Worm (Caenorhabditis elegans) whole organism, mixed stage, embryonic: ENCODE data around the gene bed-3.

Source experiments
- M03D4.4 ChIP-seq: sonication (generic microtip); optimal IDR thresholded peaks from 2 replicates; lab custom pipeline; 2017; ENCODE audit warnings: mild to moderate bottlenecking, missing genetic modification characterization, missing compliant biosample characterization
- bed-3 ChIP-seq: fragments of 200-800 bp; sonication (Bioruptor generic); optimal IDR thresholded peaks from 3 replicates; lab custom pipeline; 2018; ENCODE audit warnings: mild to moderate bottlenecking, missing genetic modification characterization, moderate library complexity, missing compliant biosample characterization
- blmp-1 ChIP-seq: fragments of 150-350 bp; optimal IDR thresholded peaks from 2 replicates; lab custom pipeline; 2014; ENCODE audit warnings: missing biosample characterization, missing genetic modification characterization
- ceh-39 ChIP-seq: fragments of 150-350 bp; optimal IDR thresholded peaks from 2 replicates; lab custom pipeline; 2014; ENCODE audit warnings: missing biosample characterization, missing genetic modification characterization
- ceh-43 ChIP-seq: fragments of 200-800 bp; sonication (Bioruptor generic); optimal IDR thresholded peaks from 2 replicates; lab custom pipeline; 2018; ENCODE audit warnings: mild to moderate bottlenecking, missing genetic modification characterization, moderate library complexity, missing compliant biosample characterization
- ceh-83 ChIP-seq: fragments of 200-800 bp; sonication (Bioruptor generic); optimal IDR thresholded peaks from 2 replicates; lab custom pipeline; 2018; ENCODE audit warnings: mild to moderate bottlenecking, missing genetic modification characterization, missing compliant biosample characterization
- ces-1 ChIP-seq: fragments of 150-350 bp; optimal IDR thresholded peaks from 2 replicates; lab custom pipeline; 2014; ENCODE audit warnings: missing biosample characterization, missing genetic modification reagents, missing genetic modification characterization
- cnd-1 ChIP-seq: fragments of 200-800 bp; sonication (Bioruptor generic); optimal IDR thresholded peaks from 2 replicates; lab custom pipeline; 2018; ENCODE audit warnings: mild to moderate bottlenecking, missing genetic modification characterization, missing compliant biosample characterization
- drap-1 ChIP-seq: fragments of 200-800 bp; sonication (Bioruptor generic); optimal IDR thresholded peaks from 3 replicates; lab custom pipeline; 2018; ENCODE audit warnings: mild to moderate bottlenecking, missing genetic modification characterization, missing compliant biosample characterization
- elt-1 ChIP-seq: sonication (generic microtip); optimal IDR thresholded peaks from 2 replicates; lab custom pipeline; 2017; ENCODE audit warnings: missing genetic modification characterization, mild to moderate bottlenecking, missing compliant biosample characterization, antibody characterized with exemption, moderate library complexity, borderline replicate concordance; ENCODE audit not compliant: insufficient read depth
- elt-3 ChIP-seq: fragments of 150-350 bp; optimal IDR thresholded peaks from 2 replicates; lab custom pipeline; 2014; ENCODE audit warnings: missing biosample characterization, missing genetic modification characterization
- flh-1 ChIP-seq: fragments of 200-800 bp; sonication (Bioruptor generic); optimal IDR thresholded peaks from 2 replicates; lab custom pipeline; 2018; ENCODE audit warnings: mild to moderate bottlenecking, missing genetic modification characterization, moderate library complexity, missing compliant biosample characterization
- ham-2 ChIP-seq: fragments of 200-800 bp; sonication (Bioruptor generic); optimal IDR thresholded peaks from 2 replicates; lab custom pipeline; 2018; ENCODE audit warnings: mild to moderate bottlenecking, missing genetic modification characterization, missing compliant biosample characterization
- hlh-1 ChIP-seq: fragments of 150-350 bp; optimal IDR thresholded peaks from 2 replicates; lab custom pipeline; 2014; ENCODE audit warnings: missing biosample characterization, missing genetic modification reagents, missing genetic modification characterization
- lin-13 ChIP-seq: fragments of 150-350 bp; optimal IDR thresholded peaks from 2 replicates; lab custom pipeline; 2014; ENCODE audit warnings: missing biosample characterization, missing genetic modification characterization
- lin-32 ChIP-seq: fragments of 200-800 bp; sonication (Bioruptor generic); optimal IDR thresholded peaks from 2 replicates; lab custom pipeline; 2018; ENCODE audit warnings: mild to moderate bottlenecking, missing genetic modification characterization, missing compliant biosample characterization
- lsy-2 ChIP-seq: fragments of 150-350 bp; optimal IDR thresholded peaks from 2 replicates; lab custom pipeline; 2014; ENCODE audit warnings: missing biosample characterization, missing genetic modification characterization
- mab-5 ChIP-seq: fragments of 150-350 bp; optimal IDR thresholded peaks from 2 replicates; lab custom pipeline; 2014; ENCODE audit warnings: missing biosample characterization, missing genetic modification characterization
- mls-2 ChIP-seq: sonication (generic microtip); optimal IDR thresholded peaks from 2 replicates; lab custom pipeline; 2016; ENCODE audit warnings: mild to moderate bottlenecking, missing genetic modification characterization, moderate library complexity, missing compliant biosample characterization
- nhr-237 ChIP-seq: fragments of 150-350 bp; optimal IDR thresholded peaks from 2 replicates; lab custom pipeline; 2014; ENCODE audit warnings: missing biosample characterization, missing genetic modification characterization
- nhr-28 ChIP-seq: fragments of 150-350 bp; optimal IDR thresholded peaks from 2 replicates; lab custom pipeline; 2014; ENCODE audit warnings: missing biosample characterization, missing genetic modification characterization
- nhr-76 ChIP-seq: sonication (generic microtip); optimal IDR thresholded peaks from 2 replicates; lab custom pipeline; 2017; ENCODE audit warnings: missing biosample characterization, missing genetic modification characterization
- sem-2 ChIP-seq: fragments of 200-800 bp; sonication (Bioruptor generic); optimal IDR thresholded peaks from 2 replicates; lab custom pipeline; 2018; ENCODE audit warnings: mild to moderate bottlenecking, missing genetic modification characterization, missing compliant biosample characterization
- sptf-1 ChIP-seq: sonication (generic microtip); optimal IDR thresholded peaks from 2 replicates; lab custom pipeline; 2017; ENCODE audit warnings: mild to moderate bottlenecking, missing genetic modification characterization, moderate library complexity, missing compliant biosample characterization
- tbx-8 ChIP-seq: fragments of 200-800 bp; sonication (Bioruptor generic); optimal IDR thresholded peaks from 2 replicates; lab custom pipeline; 2018; ENCODE audit warnings: mild to moderate bottlenecking, missing genetic modification characterization, moderate library complexity, missing compliant biosample characterization
- unc-120 ChIP-seq: sonication (generic microtip); optimal IDR thresholded peaks from 2 replicates; lab custom pipeline; 2017; ENCODE audit warnings: missing genetic modification characterization, missing compliant biosample characterization; ENCODE audit not compliant: poor library complexity, severe bottlenecking
- unc-39 ChIP-seq: fragments of 150-350 bp; optimal IDR thresholded peaks from 2 replicates; lab custom pipeline; 2014; ENCODE audit warnings: missing biosample characterization, missing genetic modification characterization
- unc-62 ChIP-seq: fragments of 150-350 bp; optimal IDR thresholded peaks from 2 replicates; lab custom pipeline; 2014; ENCODE audit warnings: missing biosample characterization, missing genetic modification reagents, missing genetic modification characterization
- zip-8 ChIP-seq: fragments of 150-350 bp; optimal IDR thresholded peaks from 2 replicates; lab custom pipeline; 2014; ENCODE audit warnings: missing biosample characterization, missing genetic modification characterization
- ztf-11 ChIP-seq: fragments of 150-350 bp; optimal IDR thresholded peaks from 2 replicates; lab custom pipeline; 2014; ENCODE audit warnings: missing biosample characterization, missing genetic modification characterization

Gene bed-3

ce11 chrIV:9916224-9916623 lies at the start of gene bed-3:
Gene bed-3, plus strand, starts transcription at chrIV:9916524.
- TF ChIP-seq elt-3 (tag; lab: Kevin White, UChicago) (no peak), mab-5 (no peak), elt-1 (tag; lab: Kevin White, UChicago) (no peak), bed-3 (GFP tag; lab: Kevin White, UChicago) (no peak), M03D4.4 (tag; lab: Kevin White, UChicago) (no peak), ceh-39 (no peak), lin-13 (tag; lab: Kevin White, UChicago) (no peak), hlh-1 (tag; lab: Kevin White, UChicago) (no peak), lin-32 (GFP tag; lab: Kevin White, UChicago) (no peak), nhr-237 (tag; lab: Kevin White, UChicago) (no peak), unc-62 (no peak), ztf-11 (tag; lab: Kevin White, UChicago) (no peak), ces-1 (GFP tag; lab: Kevin White, UChicago) (no peak)

ce11 chrIV:9866865-9867264 lies 49.5 kb upstream of the bed-3 start:
- TF ChIP-seq flh-1 (GFP tag; lab: Kevin White, UChicago): no peak
- no peak for TF ChIP-seq tbx-8 (GFP tag; lab: Kevin White, UChicago)
- TF ChIP-seq lsy-2 (tag; lab: Kevin White, UChicago): no peak
- TF ChIP-seq ham-2 (GFP tag; lab: Kevin White, UChicago): no peak
- no peak for TF ChIP-seq ztf-11 (tag; lab: Kevin White, UChicago)
- TF ChIP-seq ceh-83 (GFP tag; lab: Kevin White, UChicago): no peak
- TF ChIP-seq elt-1 (tag; lab: Kevin White, UChicago): no peak
- TF ChIP-seq nhr-28: no peak
- TF ChIP-seq sem-2 (GFP tag; lab: Kevin White, UChicago): no peak
- no peak for TF ChIP-seq lin-32 (GFP tag; lab: Kevin White, UChicago)

- TF ChIP-seq bed-3 (GFP tag; lab: Kevin White, UChicago) (no peak), mab-5 (no peak), unc-120 (tag; lab: Kevin White, UChicago) (no peak), lin-13 (tag; lab: Kevin White, UChicago) (no peak), zip-8 (tag; lab: Kevin White, UChicago) (no peak), lsy-2 (tag; lab: Kevin White, UChicago) (no peak)
Observed at ce11 chrIV:9867915-9868314, 48.4 kb upstream of the bed-3 start.

ce11 chrIV:9869344-9869743 lies 47.0 kb upstream of the bed-3 start:
- no peak for TF ChIP-seq lsy-2 (tag; lab: Kevin White, UChicago)
- no peak for TF ChIP-seq elt-3 (tag; lab: Kevin White, UChicago)
- TF ChIP-seq mab-5: no peak
- no peak for TF ChIP-seq ztf-11 (tag; lab: Kevin White, UChicago)
- TF ChIP-seq unc-120 (tag; lab: Kevin White, UChicago): no peak
- TF ChIP-seq, all 35 proteins: peak for 0

- TF ChIP-seq elt-1 (tag; lab: Kevin White, UChicago): no peak
- no peak for TF ChIP-seq mls-2 (tag; lab: Kevin White, UChicago)
- no peak for TF ChIP-seq flh-1 (GFP tag; lab: Kevin White, UChicago)
- TF ChIP-seq sem-2 (GFP tag; lab: Kevin White, UChicago): no peak
- no peak for TF ChIP-seq drap-1 (GFP tag; lab: Kevin White, UChicago)
- TF ChIP-seq cnd-1 (tag; lab: Kevin White, UChicago): no peak
- TF ChIP-seq tbx-8 (GFP tag; lab: Kevin White, UChicago): no peak
- TF ChIP-seq zip-8 (tag; lab: Kevin White, UChicago): no peak
- no peak for TF ChIP-seq unc-62
- no peak for TF ChIP-seq lin-13 (tag; lab: Kevin White, UChicago)
- TF ChIP-seq M03D4.4 (tag; lab: Kevin White, UChicago): no peak
- no peak for TF ChIP-seq ces-1 (GFP tag; lab: Kevin White, UChicago)
- no peak for TF ChIP-seq ceh-83 (GFP tag; lab: Kevin White, UChicago)
- TF ChIP-seq bed-3 (GFP tag; lab: Kevin White, UChicago): no peak
- no peak for TF ChIP-seq ztf-11 (tag; lab: Kevin White, UChicago)
- no peak for TF ChIP-seq ceh-39
- TF ChIP-seq blmp-1 (tag; lab: Kevin White, UChicago): no peak
Observed at ce11 chrIV:9872210-9872609, 44.1 kb upstream of the bed-3 start.

ce11 chrIV:9872786-9873185 lies 43.5 kb upstream of the bed-3 start:
- no peak for TF ChIP-seq mls-2 (tag; lab: Kevin White, UChicago)
- no peak for TF ChIP-seq ceh-43 (GFP tag; lab: Kevin White, UChicago)
- TF ChIP-seq nhr-76 (tag; lab: Kevin White, UChicago): no peak
- TF ChIP-seq sptf-1 (tag; lab: Kevin White, UChicago): no peak
- no peak for TF ChIP-seq lin-13 (tag; lab: Kevin White, UChicago)
- TF ChIP-seq nhr-28: no peak
- no peak for TF ChIP-seq ztf-11 (tag; lab: Kevin White, UChicago)
- no peak for TF ChIP-seq tbx-8 (GFP tag; lab: Kevin White, UChicago)
- no peak for TF ChIP-seq unc-39 (tag; lab: Kevin White, UChicago)
- no peak for TF ChIP-seq nhr-237 (tag; lab: Kevin White, UChicago)
- no peak for TF ChIP-seq lsy-2 (tag; lab: Kevin White, UChicago)
- no peak for TF ChIP-seq unc-62
- no peak for TF ChIP-seq cnd-1 (tag; lab: Kevin White, UChicago)
